1 fruit fly cellular context compared by ENCODE assay signal in the genomic region with DNA sequence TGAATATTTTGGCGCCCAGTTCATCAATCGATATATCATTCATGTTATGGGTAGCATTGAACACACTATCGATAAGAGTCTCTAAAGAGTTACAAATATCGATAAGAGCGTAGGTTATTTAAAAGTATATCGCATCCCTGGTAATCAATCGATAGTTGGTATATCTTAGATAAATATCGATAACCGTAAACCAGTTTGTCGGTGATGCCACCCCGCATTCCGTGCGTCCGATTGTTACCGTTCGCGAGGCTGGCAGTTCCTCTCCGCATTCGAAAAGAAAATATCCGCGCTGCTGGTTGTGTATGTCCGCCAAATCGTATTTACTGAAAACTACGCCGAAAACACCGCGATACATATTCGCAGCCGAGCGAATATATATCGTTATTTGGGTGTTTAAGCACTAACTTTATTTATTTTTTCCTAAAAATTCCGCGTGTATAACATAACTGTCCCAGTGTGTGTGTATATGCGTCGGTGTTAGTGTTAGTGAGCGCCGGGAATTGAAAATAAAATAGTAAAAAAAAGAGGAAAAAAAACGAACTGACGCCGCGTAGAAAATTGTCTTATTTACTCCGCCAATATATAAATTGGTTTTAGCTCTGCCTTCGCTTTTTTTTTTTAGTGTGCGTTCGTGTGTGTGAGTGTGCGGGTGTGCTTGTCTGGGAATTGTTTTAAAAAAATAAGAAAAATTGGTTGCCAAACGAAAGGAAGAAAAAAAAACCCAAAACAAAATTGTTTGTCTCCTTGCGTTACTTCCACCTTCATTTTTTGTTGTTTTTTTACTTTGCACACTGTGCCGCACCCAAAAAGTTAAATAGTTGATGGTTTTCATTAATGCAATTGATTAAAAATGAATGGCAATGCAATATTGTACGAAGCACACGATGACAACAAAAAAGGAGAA.
TF ChIP-seq lines count a peak whose summit lies in the region.

Gene Nrg (plus strand): TSS at position 253 of the 904 bp plus-strand sequence.

TF ChIP-seq in whole organism, embryonic, 481 proteins besides CTCF, POLR2A, EP300 and RAD21 (continued from another document and continues in another):
- TF ChIP-seq otp (GFP tag; IDR thresholded peaks at IDR 0.05; lab: Robert Waterston, UW) (0 out of 3 replicates have a peak, but pooled peaks have one; percentile 52), ems (GFP tag; optimal IDR thresholded peaks at IDR 0.05; lab: Kevin White, UChicago) (peak; percentile 20), h (optimal IDR thresholded peaks at IDR 0.05; lab: Kevin White, UChicago) (no peak), Hr3 (GFP tag; optimal IDR thresholded peaks at IDR 0.05; lab: Kevin White, UChicago) (no peak), CG7963 (GFP tag; IDR thresholded peaks at IDR 0.05; lab: Robert Waterston, UW; ENCODE audit: partially characterized antibody) (peak; percentile 98), chinmo (GFP tag; IDR thresholded peaks at IDR 0.05; lab: Robert Waterston, UW; ENCODE audit: partially characterized antibody) (peak; percentile 99), CG30020 (tag; optimal IDR thresholded peaks at IDR 0.05; lab: Kevin White, UChicago) (peak; percentile 31), CG9609 (GFP tag; optimal IDR thresholded peaks at IDR 0.05; lab: Kevin White, UChicago) (no peak), CG2120 (GFP tag; optimal IDR thresholded peaks at IDR 0.05; lab: Kevin White, UChicago) (peak; percentile 27), Hand (GFP tag; optimal IDR thresholded peaks at IDR 0.05; lab: Kevin White, UChicago) (no peak), org-1 (GFP tag; optimal IDR thresholded peaks at IDR 0.05; lab: Kevin White, UChicago) (no peak), CG11723 (GFP tag; optimal IDR thresholded peaks at IDR 0.05; lab: Kevin White, UChicago) (peak; percentile 8), pros (GFP tag; optimal IDR thresholded peaks at IDR 0.05; lab: Kevin White, UChicago) (no peak), CG3281 (GFP tag; optimal IDR thresholded peaks at IDR 0.05; lab: Kevin White, UChicago) (peak; percentile 28), Hey (tag; optimal IDR thresholded peaks at IDR 0.05; lab: Kevin White, UChicago) (no peak), Lpt (GFP tag; optimal IDR thresholded peaks at IDR 0.05; lab: Kevin White, UChicago) (no peak), Blimp-1 (GFP tag; optimal IDR thresholded peaks at IDR 0.05; lab: Kevin White, UChicago) (no peak), CHES-1-like (GFP tag; optimal IDR thresholded peaks at IDR 0.05; lab: Kevin White, UChicago) (no peak), so (GFP tag; IDR thresholded peaks at IDR 0.05; lab: Robert Waterston, UW) (no peak; the same call in 2 of the 3 replicates), mirr (GFP tag; optimal IDR thresholded peaks at IDR 0.05; lab: Kevin White, UChicago) (peak; percentile 60), Hr51 (GFP tag; optimal IDR thresholded peaks at IDR 0.05; lab: Kevin White, UChicago) (peak in 1 of 2 experiments; percentile 2), CG7786 (GFP tag; optimal IDR thresholded peaks at IDR 0.05; lab: Kevin White, UChicago) (no peak), Med (GFP tag; lab: Kevin White, UChicago) (peak; percentile 89), CG4328 (GFP tag; optimal IDR thresholded peaks at IDR 0.05; lab: Kevin White, UChicago) (peak; percentile 42), ken (GFP tag; IDR thresholded peaks at IDR 0.05; lab: Robert Waterston, UW) (no peak), Fer3 (tag; optimal IDR thresholded peaks at IDR 0.05; lab: Kevin White, UChicago) (peak; percentile 19), fd96Cb (tag; optimal IDR thresholded peaks at IDR 0.05; lab: Kevin White, UChicago) (no peak), emc (GFP tag; optimal IDR thresholded peaks at IDR 0.05; lab: Kevin White, UChicago) (peak; percentile 16), CG12071 (GFP tag; optimal IDR thresholded peaks at IDR 0.05; lab: Kevin White, UChicago) (peak; percentile 39), Gug (GFP tag; IDR thresholded peaks at IDR 0.05; lab: Robert Waterston, UW) (peak; percentile 18; the same call in 1 of the 4 replicates), CG4360 (GFP tag; IDR thresholded peaks at IDR 0.05; lab: Robert Waterston, UW) (peak; percentile 27), da (GFP tag; optimal IDR thresholded peaks at IDR 0.05; lab: Kevin White, UChicago) (no peak), Trl (optimal IDR thresholded peaks at IDR 0.05; lab: Kevin White, UChicago) (no peak), Trl (GFP tag; optimal IDR thresholded peaks at IDR 0.05; lab: Kevin White, UChicago) (peak; percentile 37), CG12769 (tag; optimal IDR thresholded peaks at IDR 0.05; lab: Kevin White, UChicago) (peak; percentile 73), C15 (GFP tag; IDR thresholded peaks at IDR 0.05; lab: Robert Waterston, UW) (no peak), Six4 (GFP tag; optimal IDR thresholded peaks at IDR 0.05; lab: Kevin White, UChicago) (no peak), ftz-f1 (GFP tag; optimal IDR thresholded peaks at IDR 0.05; lab: Kevin White, UChicago) (peak; percentile 15), CkIIα-i1 (GFP tag; IDR thresholded peaks at IDR 0.05; lab: Robert Waterston, UW) (no peak), CG9437 (GFP tag; optimal IDR thresholded peaks at IDR 0.05; lab: Kevin White, UChicago) (peak; percentile 44), ato (GFP tag; IDR thresholded peaks at IDR 0.05; lab: Robert Waterston, UW; ENCODE audit: partially characterized antibody) (peak; percentile 98), Tbp (GFP tag; optimal IDR thresholded peaks at IDR 0.05; lab: Kevin White, UChicago) (no peak), Scr (GFP tag; IDR thresholded peaks at IDR 0.05; lab: Robert Waterston, UW; ENCODE audit: partially characterized antibody) (peak; percentile 98), PHDP (tag; optimal IDR thresholded peaks at IDR 0.05; lab: Kevin White, UChicago) (peak; percentile 9), CG1832 (GFP tag; optimal IDR thresholded peaks at IDR 0.05; lab: Kevin White, UChicago) (no peak), her (GFP tag; optimal IDR thresholded peaks at IDR 0.05; lab: Kevin White, UChicago) (peak; percentile 7), Atf6 (GFP tag; IDR thresholded peaks at IDR 0.05; lab: Robert Waterston, UW) (peak; percentile 14; the same call in 1 of the 2 replicates), CG10565 (GFP tag; optimal IDR thresholded peaks at IDR 0.05; lab: Kevin White, UChicago) (no peak), Spps (tag; optimal IDR thresholded peaks at IDR 0.05; lab: Kevin White, UChicago) (no peak), CG8924 (tag; optimal IDR thresholded peaks at IDR 0.05; lab: Kevin White, UChicago) (peak; percentile 59), inv (GFP tag; IDR thresholded peaks at IDR 0.05; lab: Robert Waterston, UW; ENCODE audit: partially characterized antibody) (peak; percentile 98), al (GFP tag; IDR thresholded peaks at IDR 0.05; lab: Robert Waterston, UW) (no peak), CG4820 (GFP tag; optimal IDR thresholded peaks at IDR 0.05; lab: Kevin White, UChicago) (no peak), Awh (GFP tag; IDR thresholded peaks at IDR 0.05; lab: Robert Waterston, UW) (0 out of 2 replicates have a peak, but pooled peaks have one; percentile 23), dati (GFP tag; IDR thresholded peaks at IDR 0.05; lab: Robert Waterston, UW) (no peak), CG16779 (GFP tag; IDR thresholded peaks at IDR 0.05; lab: Robert Waterston, UW) (no peak), Mrtf (GFP tag; IDR thresholded peaks at IDR 0.05; lab: Robert Waterston, UW) (no peak), D19A (tag; optimal IDR thresholded peaks at IDR 0.05; lab: Kevin White, UChicago) (no peak), CG10431 (GFP tag; optimal IDR thresholded peaks at IDR 0.05; lab: Kevin White, UChicago) (no peak), CG12219 (GFP tag; optimal IDR thresholded peaks at IDR 0.05; lab: Kevin White, UChicago) (no peak), CG18011 (GFP tag; optimal IDR thresholded peaks at IDR 0.05; lab: Kevin White, UChicago) (peak; percentile 38), maf-S (GFP tag; optimal IDR thresholded peaks at IDR 0.05; lab: Kevin White, UChicago) (peak; percentile 10), H15 (GFP tag; IDR thresholded peaks at IDR 0.05; lab: Robert Waterston, UW) (no peak), caup (GFP tag; optimal IDR thresholded peaks at IDR 0.05; lab: Kevin White, UChicago; ENCODE audit: severe bottlenecking) (peak; percentile 69), repo (GFP tag; optimal IDR thresholded peaks at IDR 0.05; lab: Kevin White, UChicago) (peak; percentile 31), fd102C (GFP tag; optimal IDR thresholded peaks at IDR 0.05; lab: Kevin White, UChicago) (no peak), slou (GFP tag; optimal IDR thresholded peaks at IDR 0.05; lab: Kevin White, UChicago) (no peak), Dref (GFP tag; IDR thresholded peaks at IDR 0.05; lab: Robert Waterston, UW) (peak; percentile 99), sd (tag; optimal IDR thresholded peaks at IDR 0.05; lab: Kevin White, UChicago) (peak; percentile 91), vnd (GFP tag; IDR thresholded peaks at IDR 0.05; lab: Robert Waterston, UW; ENCODE audit: partially characterized antibody) (peak; percentile 98), CG15479 (GFP tag; optimal IDR thresholded peaks at IDR 0.05; lab: Kevin White, UChicago) (no peak), peb (GFP tag; IDR thresholded peaks at IDR 0.05; lab: Robert Waterston, UW) (no peak), CG17568 (GFP tag; optimal IDR thresholded peaks at IDR 0.05; lab: Kevin White, UChicago) (peak; percentile 18), dpn (GFP tag; optimal IDR thresholded peaks at IDR 0.05; lab: Kevin White, UChicago) (peak in 1 of 2 experiments; percentile 14), dmrt99B (tag; optimal IDR thresholded peaks at IDR 0.05; lab: Kevin White, UChicago) (peak; percentile 13), zfh1 (GFP tag; IDR thresholded peaks at IDR 0.05; lab: Robert Waterston, UW) (no peak), CG18599 (GFP tag; optimal IDR thresholded peaks at IDR 0.05; lab: Kevin White, UChicago) (peak; percentile 43), Oli (tag; optimal IDR thresholded peaks at IDR 0.05; lab: Kevin White, UChicago) (no peak), jigr1 (GFP tag; IDR thresholded peaks at IDR 0.05; lab: Robert Waterston, UW) (no peak), CG3847 (GFP tag; IDR thresholded peaks at IDR 0.05; lab: Robert Waterston, UW) (peak; percentile 75), Max (GFP tag; optimal IDR thresholded peaks at IDR 0.05; lab: Kevin White, UChicago) (peak; percentile 26), tna (GFP tag; IDR thresholded peaks at IDR 0.05; lab: Robert Waterston, UW; ENCODE audit: partially characterized antibody) (peak; percentile 99), CG10267 (tag; optimal IDR thresholded peaks at IDR 0.05; lab: Kevin White, UChicago) (peak; percentile 78), CG13624 (GFP tag; optimal IDR thresholded peaks at IDR 0.05; lab: Kevin White, UChicago) (peak; percentile 72), chm (GFP tag; IDR thresholded peaks at IDR 0.05; lab: Robert Waterston, UW) (peak; percentile 90), B-H2 (GFP tag; optimal IDR thresholded peaks at IDR 0.05; lab: Kevin White, UChicago) (peak; percentile 37), Taf1 (GFP tag; IDR thresholded peaks at IDR 0.05; lab: Robert Waterston, UW) (no peak), CG31388 (GFP tag; optimal IDR thresholded peaks at IDR 0.05; lab: Kevin White, UChicago) (no peak), CG2199 (GFP tag; IDR thresholded peaks at IDR 0.05; lab: Robert Waterston, UW) (peak; percentile 37; the same call in 1 of the 3 replicates), CG1024 (GFP tag; IDR thresholded peaks at IDR 0.05; lab: Robert Waterston, UW) (peak; percentile 36; the same call in 1 of the 2 replicates), cwo (GFP tag; optimal IDR thresholded peaks at IDR 0.05; lab: Kevin White, UChicago) (peak; percentile 3), CG10979 (tag; optimal IDR thresholded peaks at IDR 0.05; lab: Kevin White, UChicago) (peak; percentile 1), CG13296 (GFP tag; optimal IDR thresholded peaks at IDR 0.05; lab: Kevin White, UChicago) (peak; percentile 43), bsh (GFP tag; optimal IDR thresholded peaks at IDR 0.05; lab: Kevin White, UChicago) (no peak), CG2129 (GFP tag; IDR thresholded peaks at IDR 0.05; lab: Robert Waterston, UW; ENCODE audit: partially characterized antibody) (peak; percentile 99), pnt (GFP tag; optimal IDR thresholded peaks at IDR 0.05; lab: Kevin White, UChicago) (no peak), bbx (GFP tag; IDR thresholded peaks at IDR 0.05; lab: Robert Waterston, UW; ENCODE audit: partially characterized antibody) (peak; percentile 100), CG6791 (GFP tag; IDR thresholded peaks at IDR 0.05; lab: Robert Waterston, UW; ENCODE audit: partially characterized antibody) (peak; percentile 99), CG5245 (GFP tag; optimal IDR thresholded peaks at IDR 0.05; lab: Kevin White, UChicago) (no peak), CG9797 (GFP tag; optimal IDR thresholded peaks at IDR 0.05; lab: Kevin White, UChicago) (peak; percentile 51), nerfin-1 (tag; optimal IDR thresholded peaks at IDR 0.05; lab: Kevin White, UChicago) (peak; percentile 57), CG34224 (GFP tag; IDR thresholded peaks at IDR 0.05; lab: Robert Waterston, UW; ENCODE audit: partially characterized antibody) (peak; percentile 100), CG10366 (GFP tag; IDR thresholded peaks at IDR 0.05; lab: Robert Waterston, UW) (no peak), trem (tag; optimal IDR thresholded peaks at IDR 0.05; lab: Kevin White, UChicago) (peak; percentile 95), gcm2 (GFP tag; optimal IDR thresholded peaks at IDR 0.05; lab: Kevin White, UChicago) (no peak), MBD-R2 (GFP tag; IDR thresholded peaks at IDR 0.05; lab: Robert Waterston, UW) (peak; percentile 30; the same call in 1 of the 2 replicates), CoRest (tag; optimal IDR thresholded peaks at IDR 0.05; lab: Kevin White, UChicago) (peak; percentile 34), CG7745 (tag; optimal IDR thresholded peaks at IDR 0.05; lab: Kevin White, UChicago) (no peak), CrebB (tag; optimal IDR thresholded peaks at IDR 0.05; lab: Kevin White, UChicago) (peak; percentile 72), ranshi (GFP tag; IDR thresholded peaks at IDR 0.05; lab: Robert Waterston, UW) (no peak), ase (GFP tag; IDR thresholded peaks at IDR 0.05; lab: Robert Waterston, UW) (no peak), CG14860 (GFP tag; IDR thresholded peaks at IDR 0.05; lab: Robert Waterston, UW; ENCODE audit: partially characterized antibody) (peak; percentile 98), Dad (GFP tag; optimal IDR thresholded peaks at IDR 0.05; lab: Kevin White, UChicago) (peak; percentile 33), ac (GFP tag; optimal IDR thresholded peaks at IDR 0.05; lab: Kevin White, UChicago) (no peak), Antp (GFP tag; optimal IDR thresholded peaks at IDR 0.05; lab: Kevin White, UChicago) (peak; percentile 39), Doc3 (GFP tag; IDR thresholded peaks at IDR 0.05; lab: Robert Waterston, UW; ENCODE audit: partially characterized antibody) (peak; percentile 99), CG14014 (GFP tag; IDR thresholded peaks at IDR 0.05; lab: Robert Waterston, UW) (peak; percentile 34; the same call in 1 of the 2 replicates), CG8944 (GFP tag; optimal IDR thresholded peaks at IDR 0.05; lab: Kevin White, UChicago) (no peak), cg (GFP tag; optimal IDR thresholded peaks at IDR 0.05; lab: Kevin White, UChicago) (peak; percentile 64)
